Worm (Caenorhabditis elegans) whole organism, late embryonic: ENCODE data around the gene F44G4.5.
A peak's percentile ranks its signal among the peaks of the same experiment; 100 is the strongest.

Experiments used
- C08G9.2 ChIP-seq: sonication (generic microtip); optimal IDR thresholded peaks from 2 replicates; lab custom pipeline; 2016; ENCODE audit warnings: mild to moderate bottlenecking, missing genetic modification characterization, moderate library complexity, missing compliant biosample characterization
- F13H6.1 ChIP-seq: sonication (generic microtip); optimal IDR thresholded peaks from 2 replicates; lab custom pipeline; 2016; ENCODE audit warnings: missing genetic modification characterization, missing compliant biosample characterization
- T23F11.4 ChIP-seq: fragments of 200-800 bp; sonication (Bioruptor generic); optimal IDR thresholded peaks from 2 replicates; lab custom pipeline; 2018; ENCODE audit warnings: mild to moderate bottlenecking, missing genetic modification characterization, missing compliant biosample characterization
- ahr-1 ChIP-seq: sonication (generic microtip); optimal IDR thresholded peaks from 2 replicates; lab custom pipeline; 2016; ENCODE audit warnings: missing genetic modification characterization, missing compliant biosample characterization
- ceh-14 ChIP-seq: sonication (generic microtip); optimal IDR thresholded peaks from 2 replicates; lab custom pipeline; 2016; ENCODE audit warnings: missing genotype, missing genetic modification characterization, missing compliant biosample characterization
- ceh-18 ChIP-seq: sonication (generic microtip); optimal IDR thresholded peaks from 2 replicates; lab custom pipeline; 2016; ENCODE audit warnings: missing genetic modification characterization, missing compliant biosample characterization
- ceh-19 ChIP-seq: fragments of 200-800 bp; sonication (Bioruptor generic); optimal IDR thresholded peaks from 2 replicates; lab custom pipeline; 2018; ENCODE audit warnings: mild to moderate bottlenecking, missing genetic modification characterization, missing compliant biosample characterization
- ceh-22 ChIP-seq: sonication (generic microtip); optimal IDR thresholded peaks from 2 replicates; lab custom pipeline; 2017; ENCODE audit warnings: missing biosample characterization, missing genetic modification characterization
- ceh-30 ChIP-seq: fragments of 150-350 bp; optimal IDR thresholded peaks from 2 replicates; lab custom pipeline; 2014; ENCODE audit warnings: missing biosample characterization, missing genetic modification characterization
- ceh-31 ChIP-seq: sonication (generic microtip); optimal IDR thresholded peaks from 2 replicates; lab custom pipeline; 2016; ENCODE audit warnings: missing genetic modification characterization, missing compliant biosample characterization
- ceh-34 ChIP-seq: sonication (generic microtip); optimal IDR thresholded peaks from 2 replicates; lab custom pipeline; 2016; ENCODE audit warnings: mild to moderate bottlenecking, missing genetic modification characterization, missing compliant biosample characterization
- dmd-4 ChIP-seq: sonication (generic microtip); optimal IDR thresholded peaks from 2 replicates; lab custom pipeline; 2016; ENCODE audit warnings: borderline replicate concordance, missing genetic modification characterization, missing compliant biosample characterization
- dve-1 ChIP-seq: sonication (generic microtip); optimal IDR thresholded peaks from 2 replicates; lab custom pipeline; 2017; ENCODE audit warnings: antibody characterized with exemption, mild to moderate bottlenecking, missing genetic modification characterization, missing compliant biosample characterization
- elt-2 ChIP-seq: sonication (generic microtip); optimal IDR thresholded peaks from 2 replicates; lab custom pipeline; 2016; ENCODE audit warnings: missing genetic modification reagents, missing genetic modification characterization, missing compliant biosample characterization
- elt-4 ChIP-seq: sonication (generic microtip); optimal IDR thresholded peaks from 2 replicates; lab custom pipeline; 2016; ENCODE audit warnings: missing genetic modification characterization, missing compliant biosample characterization
- eyg-1 ChIP-seq: sonication (generic microtip); optimal IDR thresholded peaks from 2 replicates; lab custom pipeline; 2016; ENCODE audit warnings: missing genotype, missing genetic modification characterization, missing compliant biosample characterization
- fkh-6 ChIP-seq: sonication (generic microtip); optimal IDR thresholded peaks from 2 replicates; lab custom pipeline; 2016; ENCODE audit warnings: missing genetic modification characterization, missing compliant biosample characterization
- gmeb-2 ChIP-seq: sonication (generic microtip); optimal IDR thresholded peaks from 2 replicates; lab custom pipeline; 2016; ENCODE audit warnings: missing genetic modification characterization, inconsistent platforms, missing compliant biosample characterization
- hlh-30 ChIP-seq: sonication (generic microtip); optimal IDR thresholded peaks from 2 replicates; lab custom pipeline; 2017; ENCODE audit warnings: antibody characterized with exemption, missing genetic modification characterization, missing compliant biosample characterization; ENCODE audit not compliant: insufficient read depth
- hlh-6 ChIP-seq: sonication (generic microtip); optimal IDR thresholded peaks from 2 replicates; lab custom pipeline; 2016; ENCODE audit warnings: missing genotype, missing genetic modification characterization, missing compliant biosample characterization
- hlh-8 ChIP-seq: sonication (generic microtip); optimal IDR thresholded peaks from 2 replicates; lab custom pipeline; 2016; ENCODE audit warnings: missing genotype, missing genetic modification characterization, missing compliant biosample characterization
- lim-6 ChIP-seq: sonication (generic microtip); optimal IDR thresholded peaks from 2 replicates; lab custom pipeline; 2016; ENCODE audit warnings: missing genetic modification characterization, missing compliant biosample characterization
- madf-2 ChIP-seq: sonication (generic microtip); optimal IDR thresholded peaks from 2 replicates; lab custom pipeline; 2017; ENCODE audit warnings: missing genetic modification characterization, missing compliant biosample characterization
- mec-3 ChIP-seq: sonication (generic microtip); optimal IDR thresholded peaks from 2 replicates; lab custom pipeline; 2016; ENCODE audit warnings: borderline replicate concordance, missing genetic modification characterization, missing compliant biosample characterization
- odd-2 ChIP-seq: sonication (generic microtip); optimal IDR thresholded peaks from 2 replicates; lab custom pipeline; 2017; ENCODE audit warnings: antibody characterized with exemption, mild to moderate bottlenecking, missing genetic modification characterization, missing compliant biosample characterization
- pat-9 ChIP-seq: fragments of 200-800 bp; sonication (Bioruptor generic); optimal IDR thresholded peaks from 2 replicates; lab custom pipeline; 2018; ENCODE audit warnings: mild to moderate bottlenecking, missing genetic modification characterization, moderate library complexity, missing compliant biosample characterization
- pax-1 ChIP-seq: fragments of 150-350 bp; optimal IDR thresholded peaks from 2 replicates; lab custom pipeline; 2014; ENCODE audit warnings: missing biosample characterization, missing genetic modification characterization
- pqm-1 ChIP-seq: sonication (generic microtip); optimal IDR thresholded peaks from 2 replicates; lab custom pipeline; 2016; ENCODE audit warnings: missing genetic modification characterization, missing compliant biosample characterization
- pros-1 ChIP-seq: fragments of 150-350 bp; optimal IDR thresholded peaks from 2 replicates; lab custom pipeline; 2014; ENCODE audit warnings: missing biosample characterization, missing genetic modification reagents, missing genetic modification characterization
- ref-2 ChIP-seq: sonication (generic microtip); optimal IDR thresholded peaks from 2 replicates; lab custom pipeline; 2016; ENCODE audit warnings: missing genetic modification characterization, missing compliant biosample characterization
- rnt-1 ChIP-seq: sonication (generic microtip); optimal IDR thresholded peaks from 2 replicates; lab custom pipeline; 2016; ENCODE audit warnings: missing genetic modification characterization, missing compliant biosample characterization
- sdc-2 ChIP-seq: sonication (generic microtip); optimal IDR thresholded peaks from 2 replicates; lab custom pipeline; 2016; ENCODE audit warnings: missing genotype, missing genetic modification characterization, missing compliant biosample characterization
- tbx-2 ChIP-seq: sonication (generic microtip); optimal IDR thresholded peaks from 2 replicates; lab custom pipeline; 2016; ENCODE audit warnings: missing genetic modification characterization, missing compliant biosample characterization
- unc-42 ChIP-seq: sonication (generic microtip); optimal IDR thresholded peaks from 2 replicates; lab custom pipeline; 2016; ENCODE audit warnings: missing genotype, missing genetic modification characterization, missing compliant biosample characterization

F44G4.5 gene

ce11 chrII:9014877-9015505 lies 14.8 kb upstream of the F44G4.5 start:
- TF ChIP-seq lim-6 (no peak), ceh-19 (GFP tag; lab: Kevin White, UChicago) (peak; percentile 17), fkh-6 (no peak), ceh-18 (peak; percentile 1)

ce11 chrII:9014188-9014587 lies 14.0 kb upstream of the F44G4.5 start:
- TF ChIP-seq ceh-34 (tag; lab: Kevin White, UChicago) (no peak), hlh-8 (tag; lab: Kevin White, UChicago) (no peak), T23F11.4 (no peak), C08G9.2 (tag; lab: Kevin White, UChicago) (no peak), pros-1 (tag; lab: Kevin White, UChicago) (no peak), rnt-1 (tag; lab: Kevin White, UChicago) (no peak), ahr-1 (tag; lab: Kevin White, UChicago) (no peak), madf-2 (tag; lab: Kevin White, UChicago) (no peak), ceh-18 (no peak), F13H6.1 (tag; lab: Kevin White, UChicago) (no peak), dmd-4 (tag; lab: Kevin White, UChicago) (no peak), ceh-14 (tag; lab: Kevin White, UChicago) (no peak), elt-2 (no peak), dve-1 (tag; lab: Kevin White, UChicago) (no peak), eyg-1 (tag; lab: Kevin White, UChicago) (no peak), gmeb-2 (tag; lab: Kevin White, UChicago) (no peak), ceh-30 (tag; lab: Kevin White, UChicago) (no peak), hlh-6 (tag; lab: Kevin White, UChicago) (no peak)

ce11 chrII:9013341-9013740 lies 13.1 kb upstream of the F44G4.5 start:
- TF ChIP-seq dmd-4 (tag; lab: Kevin White, UChicago) (no peak), ceh-34 (tag; lab: Kevin White, UChicago) (peak; percentile 61), ceh-31 (peak; percentile 9), tbx-2 (no peak), ceh-18 (peak; percentile 42), hlh-30 (tag; lab: Kevin White, UChicago) (peak; percentile 65), pat-9 (tag; lab: Kevin White, UChicago) (no peak), pqm-1 (tag; lab: Kevin White, UChicago) (no peak), sdc-2 (tag; lab: Kevin White, UChicago) (peak; percentile 39), ref-2 (tag; lab: Kevin White, UChicago) (peak; percentile 14), elt-4 (tag; lab: Kevin White, UChicago) (peak; percentile 23), mec-3 (tag; lab: Kevin White, UChicago) (peak; percentile 64)

- TF ChIP-seq ceh-19 (GFP tag; lab: Kevin White, UChicago) (peak; percentile 15), unc-42 (tag; lab: Kevin White, UChicago) (peak; percentile 82), odd-2 (no peak), ceh-22 (no peak), pax-1 (tag; lab: Kevin White, UChicago) (no peak), ceh-31 (peak; percentile 17)
- TF ChIP-seq, all 69 proteins: peak for 3
Measured at ce11 chrII:9010708-9011107, 10.5 kb upstream of the F44G4.5 start.
